4 worm cellular contexts compared by ENCODE assay signal in the genomic region with DNA sequence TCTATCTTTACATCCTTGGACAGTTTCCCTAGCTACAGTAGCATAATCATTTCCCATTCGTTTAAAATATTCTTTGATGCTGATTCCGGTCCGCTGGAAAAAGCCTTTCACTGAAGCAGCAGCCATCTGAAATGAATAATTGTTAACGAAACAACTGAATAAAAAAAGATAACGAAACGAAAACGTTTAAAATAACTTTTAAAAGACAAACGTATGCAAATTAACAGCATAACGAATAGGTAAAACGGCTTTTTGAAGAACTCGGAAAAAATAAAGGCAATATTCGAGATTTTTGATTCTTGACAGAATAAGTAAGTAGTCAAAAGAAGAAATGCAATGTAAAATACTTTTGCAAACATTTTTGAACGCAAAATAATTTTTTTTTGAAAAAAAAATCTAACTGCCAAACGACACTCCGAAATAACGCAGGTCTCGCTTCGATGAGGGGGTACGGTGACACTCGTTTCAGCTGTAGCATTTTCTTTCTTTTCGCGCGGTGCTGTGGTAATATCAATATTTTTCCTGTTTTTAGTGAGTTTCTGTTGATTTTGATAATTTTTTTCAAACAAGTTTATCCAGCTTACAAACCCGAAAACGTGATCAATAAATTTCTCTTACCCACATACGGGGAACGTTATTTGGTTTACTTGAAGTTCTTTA.
A peak's percentile ranks its signal among the peaks of the same experiment; 100 is the strongest.
TF ChIP-seq lines count a peak whose summit lies in the region.

TSS of gene R04F11.5 (minus strand) at position 126 of the 660 bp plus-strand sequence.
TSS of gene R04F11.2 (plus strand) at position 488 of the 660 bp plus-strand sequence.

TF ChIP-seq in whole organism, L2 larva, 48 proteins besides CTCF, POLR2A, EP300 and RAD21 (continues in another document):
- TF ChIP-seq C34F6.9 (tag; optimal IDR thresholded peaks at IDR 0.05; lab: Kevin White, UChicago): peak; percentile 94
- TF ChIP-seq unc-39 (tag; optimal IDR thresholded peaks at IDR 0.05; lab: Kevin White, UChicago): no peak
- peak; percentile 55 for TF ChIP-seq mab-5 (tag; optimal IDR thresholded peaks at IDR 0.05; lab: Kevin White, UChicago)
- no peak for TF ChIP-seq lin-39 (tag; optimal IDR thresholded peaks at IDR 0.05; lab: Kevin White, UChicago)
- peak; percentile 58 for TF ChIP-seq lin-11 (tag; optimal IDR thresholded peaks at IDR 0.05; lab: Kevin White, UChicago)
- TF ChIP-seq ztf-4 (tag; optimal IDR thresholded peaks at IDR 0.05; lab: Kevin White, UChicago): peak; percentile 25
- no peak for TF ChIP-seq nhr-6 (tag; optimal IDR thresholded peaks at IDR 0.05; lab: Kevin White, UChicago)
- peak; percentile 83 for TF ChIP-seq gmeb-1 (tag; optimal IDR thresholded peaks at IDR 0.05; lab: Kevin White, UChicago)
- TF ChIP-seq nhr-129 (tag; optimal IDR thresholded peaks at IDR 0.05; lab: Kevin White, UChicago): peak; percentile 83
- TF ChIP-seq ztf-11 (tag; optimal IDR thresholded peaks at IDR 0.05; lab: Kevin White, UChicago): no peak
- peak; percentile 72 for TF ChIP-seq fos-1 (tag; optimal IDR thresholded peaks at IDR 0.05; lab: Kevin White, UChicago)
- TF ChIP-seq mbf-1 (tag; optimal IDR thresholded peaks at IDR 0.05; lab: Kevin White, UChicago): no peak
- peak; percentile 95 for TF ChIP-seq unc-55 (GFP tag; optimal IDR thresholded peaks at IDR 0.05; lab: Kevin White, UChicago)
- peak; percentile 27 for TF ChIP-seq snpc-4 (tag; optimal IDR thresholded peaks at IDR 0.05; lab: Kevin White, UChicago)
- TF ChIP-seq ceh-82 (tag; optimal IDR thresholded peaks at IDR 0.05; lab: Kevin White, UChicago): no peak
- peak; percentile 88 for TF ChIP-seq crh-2 (tag; optimal IDR thresholded peaks at IDR 0.05; lab: Kevin White, UChicago)
- TF ChIP-seq sma-3 (GFP tag; optimal IDR thresholded peaks at IDR 0.05; lab: Kevin White, UChicago): peak; percentile 71
- peak; percentile 68 for TF ChIP-seq sem-4 (tag; optimal IDR thresholded peaks at IDR 0.05; lab: Kevin White, UChicago)
- TF ChIP-seq lin-13 (GFP tag; optimal IDR thresholded peaks at IDR 0.05; lab: Kevin White, UChicago): peak; percentile 81
- peak; percentile 72 for TF ChIP-seq nhr-21 (tag; optimal IDR thresholded peaks at IDR 0.05; lab: Kevin White, UChicago)
- no peak for TF ChIP-seq unc-62 (GFP tag; optimal IDR thresholded peaks at IDR 0.05; lab: Kevin White, UChicago)

TF ChIP-seq in whole organism, L4 larva, 104 proteins besides CTCF, POLR2A, EP300 and RAD21 (continues in another document):
- TF ChIP-seq nhr-76 (tag; optimal IDR thresholded peaks at IDR 0.05; lab: Kevin White, UChicago) (no peak), snpc-1.2 (GFP tag; IDR thresholded peaks at IDR 0.05; lab: Robert Waterston, UW) (no peak), nhr-28 (tag; optimal IDR thresholded peaks at IDR 0.05; lab: Kevin White, UChicago) (peak; percentile 41), nhr-111 (GFP tag; optimal IDR thresholded peaks at IDR 0.05; lab: Kevin White, UChicago) (no peak), ceh-20 (GFP tag; IDR thresholded peaks at IDR 0.05; lab: Robert Waterston, UW) (no peak), nhr-6 (tag; optimal IDR thresholded peaks at IDR 0.05; lab: Kevin White, UChicago) (peak; percentile 99), zfp-2 (tag; optimal IDR thresholded peaks at IDR 0.05; lab: Kevin White, UChicago) (no peak), attf-4 (tag; optimal IDR thresholded peaks at IDR 0.05; lab: Kevin White, UChicago) (no peak), dmd-8 (GFP tag; IDR thresholded peaks at IDR 0.05; lab: Robert Waterston, UW) (no peak), spr-3 (GFP tag; optimal IDR thresholded peaks at IDR 0.05; lab: Kevin White, UChicago) (no peak), unc-39 (tag; optimal IDR thresholded peaks at IDR 0.05; lab: Kevin White, UChicago) (no peak), daf-16 (GFP tag; optimal IDR thresholded peaks at IDR 0.05; lab: Kevin White, UChicago) (no peak), daf-16 (tag; optimal IDR thresholded peaks at IDR 0.05; lab: Kevin White, UChicago) (no peak), php-3 (GFP tag; IDR thresholded peaks at IDR 0.05; lab: Robert Waterston, UW) (no peak), lin-15B (tag; optimal IDR thresholded peaks at IDR 0.05; lab: Kevin White, UChicago) (no peak), pqm-1 (tag; optimal IDR thresholded peaks at IDR 0.05; lab: Kevin White, UChicago) (no peak), lin-1 (GFP tag; IDR thresholded peaks at IDR 0.05; lab: Robert Waterston, UW) (no peak), dmd-9 (GFP tag; IDR thresholded peaks at IDR 0.05; lab: Robert Waterston, UW) (no peak), nhr-10 (tag; optimal IDR thresholded peaks at IDR 0.05; lab: Kevin White, UChicago) (no peak), nhr-42 (GFP tag; IDR thresholded peaks at IDR 0.05; lab: Robert Waterston, UW) (no peak), zip-11 (GFP tag; IDR thresholded peaks at IDR 0.05; lab: Robert Waterston, UW) (no peak), saeg-2 (GFP tag; IDR thresholded peaks at IDR 0.05; lab: Robert Waterston, UW) (no peak), lsy-2 (tag; optimal IDR thresholded peaks at IDR 0.05; lab: Kevin White, UChicago) (peak; percentile 94 to 99)

TF ChIP-seq in whole organism, late embryonic, 69 proteins besides CTCF, POLR2A, EP300 and RAD21:
- peak; percentile 15 for TF ChIP-seq unc-42 (tag; optimal IDR thresholded peaks at IDR 0.05; lab: Kevin White, UChicago)
- no peak for TF ChIP-seq sdc-2 (tag; optimal IDR thresholded peaks at IDR 0.05; lab: Kevin White, UChicago)
- TF ChIP-seq ceh-9 (tag; optimal IDR thresholded peaks at IDR 0.05; lab: Kevin White, UChicago): no peak
- peak; percentile 53 for TF ChIP-seq ceh-31 (tag; optimal IDR thresholded peaks at IDR 0.05; lab: Kevin White, UChicago)
- TF ChIP-seq ceh-18 (tag; optimal IDR thresholded peaks at IDR 0.05; lab: Kevin White, UChicago): peak; percentile 8
- TF ChIP-seq ref-2 (tag; optimal IDR thresholded peaks at IDR 0.05; lab: Kevin White, UChicago): peak; percentile 12
- no peak for TF ChIP-seq tbx-2 (tag; optimal IDR thresholded peaks at IDR 0.05; lab: Kevin White, UChicago)
- peak; percentile 84 for TF ChIP-seq nfya-1 (tag; optimal IDR thresholded peaks at IDR 0.05; lab: Kevin White, UChicago)
- peak; percentile 6 for TF ChIP-seq fkh-10 (GFP tag; optimal IDR thresholded peaks at IDR 0.05; lab: Kevin White, UChicago)

TF ChIP-seq in whole organism, mixed stage, embryonic, 35 proteins besides CTCF, POLR2A, EP300 and RAD21:
- TF ChIP-seq ham-2 (GFP tag; optimal IDR thresholded peaks at IDR 0.05; lab: Kevin White, UChicago): no peak
- no peak for TF ChIP-seq ceh-43 (GFP tag; optimal IDR thresholded peaks at IDR 0.05; lab: Kevin White, UChicago)
- no peak for TF ChIP-seq sem-2 (GFP tag; optimal IDR thresholded peaks at IDR 0.05; lab: Kevin White, UChicago)
- TF ChIP-seq ceh-39 (tag; optimal IDR thresholded peaks at IDR 0.05; lab: Kevin White, UChicago): peak; percentile 41
- peak; percentile 31 for TF ChIP-seq unc-62 (GFP tag; optimal IDR thresholded peaks at IDR 0.05; lab: Kevin White, UChicago)
- TF ChIP-seq nhr-237 (tag; optimal IDR thresholded peaks at IDR 0.05; lab: Kevin White, UChicago): peak; percentile 79
- TF ChIP-seq elt-1 (tag; optimal IDR thresholded peaks at IDR 0.05; lab: Kevin White, UChicago; ENCODE audit: borderline replicate concordance, insufficient read depth): no peak
- TF ChIP-seq lsy-2 (tag; optimal IDR thresholded peaks at IDR 0.05; lab: Kevin White, UChicago): peak; percentile 98
- TF ChIP-seq pha-4 (tag; optimal IDR thresholded peaks at IDR 0.05; lab: Kevin White, UChicago): peak; percentile 69
- TF ChIP-seq mep-1 (tag; optimal IDR thresholded peaks at IDR 0.05; lab: Kevin White, UChicago): peak; percentile 90
- TF ChIP-seq snpc-4 (tag; optimal IDR thresholded peaks at IDR 0.05; lab: Kevin White, UChicago): no peak
- TF ChIP-seq unc-39 (tag; optimal IDR thresholded peaks at IDR 0.05; lab: Kevin White, UChicago): no peak
- TF ChIP-seq lin-13 (tag; optimal IDR thresholded peaks at IDR 0.05; lab: Kevin White, UChicago): peak; percentile 55
- peak; percentile 52 for TF ChIP-seq ces-1 (GFP tag; optimal IDR thresholded peaks at IDR 0.05; lab: Kevin White, UChicago)
- TF ChIP-seq sptf-1 (tag; optimal IDR thresholded peaks at IDR 0.05; lab: Kevin White, UChicago): peak; percentile 3
- no peak for TF ChIP-seq nhr-28 (tag; optimal IDR thresholded peaks at IDR 0.05; lab: Kevin White, UChicago)
- TF ChIP-seq zip-8 (tag; optimal IDR thresholded peaks at IDR 0.05; lab: Kevin White, UChicago): no peak
- peak; percentile 47 for TF ChIP-seq hlh-1 (tag; optimal IDR thresholded peaks at IDR 0.05; lab: Kevin White, UChicago)
- no peak for TF ChIP-seq ztf-11 (tag; optimal IDR thresholded peaks at IDR 0.05; lab: Kevin White, UChicago)
- TF ChIP-seq cnd-1 (tag; optimal IDR thresholded peaks at IDR 0.05; lab: Kevin White, UChicago): no peak
- TF ChIP-seq tbx-8 (GFP tag; optimal IDR thresholded peaks at IDR 0.05; lab: Kevin White, UChicago): no peak
- TF ChIP-seq lin-32 (GFP tag; optimal IDR thresholded peaks at IDR 0.05; lab: Kevin White, UChicago): no peak
